Fruit fly (Drosophila melanogaster) whole organism, embryonic: ENCODE measurements around the gene CG1635.

Source experiments
- Adf1 ChIP-seq: fragments of 200-800 bp; sonication (Bioruptor generic); IDR thresholded peaks from 2 replicates; pipeline ENCODE4 v1.3.6; 2022; ENCODE audit warnings: missing biosample characterization, missing genetic modification characterization
- CG10209 ChIP-seq: fragments of 200-800 bp; sonication (Bioruptor generic); optimal IDR thresholded peaks from 3 replicates; lab custom pipeline; 2017; ENCODE audit warnings: missing biosample characterization, mild to moderate bottlenecking, missing genetic modification characterization, missing genetic modification reagents
- CG11695 ChIP-seq: fragments of 200-800 bp; sonication (Bioruptor generic); IDR thresholded peaks from 3 replicates; pipeline ENCODE4 v1.3.6; 2022; ENCODE audit warnings: missing biosample characterization, missing genetic modification characterization
- CG12155 ChIP-seq: fragments of 200-800 bp; sonication (Bioruptor generic); optimal IDR thresholded peaks from 3 replicates; lab custom pipeline; 2016; ENCODE audit warnings: missing biosample characterization, missing genetic modification characterization
- CG1233 ChIP-seq: fragments of 200-800 bp; sonication (Bioruptor generic); optimal IDR thresholded peaks from 4 replicates; lab custom pipeline; 2018; ENCODE audit warnings: missing biosample characterization, mild to moderate bottlenecking, missing genetic modification characterization
- CG12659 ChIP-seq: fragments of 200-800 bp; sonication (Bioruptor generic); optimal IDR thresholded peaks from 3 replicates; lab custom pipeline; 2017; ENCODE audit warnings: mild to moderate bottlenecking, missing biosample characterization, missing genetic modification reagents, missing genetic modification characterization
- CG1832 ChIP-seq: fragments of 200-800 bp; sonication (Bioruptor generic); optimal IDR thresholded peaks from 2 replicates; lab custom pipeline; 2017; ENCODE audit warnings: missing biosample characterization, mild to moderate bottlenecking, missing genetic modification characterization, inconsistent platforms
- CG3838 ChIP-seq: fragments of 200-800 bp; sonication (Bioruptor generic); optimal IDR thresholded peaks from 3 replicates; lab custom pipeline; 2016; ENCODE audit warnings: missing biosample characterization, missing genetic modification characterization
- CG3847 ChIP-seq: fragments of 200-800 bp; sonication (Bioruptor generic); IDR thresholded peaks from 2 replicates; pipeline ENCODE4 v1.3.6; 2022; ENCODE audit warnings: missing biosample characterization, missing genetic modification characterization
- CG6683 ChIP-seq: fragments of 200-800 bp; sonication (Bioruptor generic); optimal IDR thresholded peaks from 2 replicates; lab custom pipeline; 2017; ENCODE audit warnings: missing biosample characterization, mild to moderate bottlenecking, missing genetic modification characterization, missing genetic modification reagents
- CG7271 ChIP-seq: fragments of 200-800 bp; sonication (Bioruptor generic); optimal IDR thresholded peaks from 2 replicates; lab custom pipeline; 2018; ENCODE audit warnings: missing biosample characterization, mild to moderate bottlenecking, missing genetic modification characterization, moderate library complexity
- CG9727 ChIP-seq: fragments of 200-800 bp; sonication (Bioruptor generic); optimal IDR thresholded peaks from 3 replicates; lab custom pipeline; 2017; ENCODE audit warnings: missing biosample characterization, mild to moderate bottlenecking, missing genetic modification characterization
- Chrac-16 ChIP-seq: fragments of 200-800 bp; sonication (Bioruptor generic); optimal IDR thresholded peaks from 3 replicates; lab custom pipeline; 2016; ENCODE audit warnings: missing biosample characterization, missing genetic modification characterization
- Deaf1 ChIP-seq: fragments of 200-800 bp; optimal IDR thresholded peaks from 3 replicates; lab custom pipeline; 2019; ENCODE audit warnings: missing biosample characterization, mild to moderate bottlenecking, missing genetic modification characterization, moderate library complexity
- Fer3 ChIP-seq: fragments of 200-800 bp; sonication (Bioruptor generic); optimal IDR thresholded peaks from 2 replicates; lab custom pipeline; 2018; ENCODE audit warnings: missing biosample characterization, mild to moderate bottlenecking, missing genetic modification characterization, moderate library complexity
- HHEX ChIP-seq: fragments of 200-800 bp; sonication (Bioruptor generic); optimal IDR thresholded peaks from 3 replicates; lab custom pipeline; 2017; ENCODE audit warnings: missing biosample characterization, mild to moderate bottlenecking, missing genetic modification characterization, missing genetic modification reagents
- Hr39 ChIP-seq: fragments of >200 bp; optimal IDR thresholded peaks from 2 replicates; lab custom pipeline; 2017
- MBD-R2 ChIP-seq: fragments of 200-800 bp; sonication (Bioruptor generic); IDR thresholded peaks from 2 replicates; pipeline ENCODE4 v1.3.6; 2022; ENCODE audit warnings: missing biosample characterization, missing genetic modification characterization
- Med ChIP-seq: fragments of 200-800 bp; sonication (Bioruptor generic); peaks from one replicate; lab custom pipeline; 2016; ENCODE audit warnings: missing biosample characterization, missing genetic modification characterization, mild to moderate bottlenecking, inconsistent platforms, moderate library complexity
- Oli ChIP-seq: fragments of 200-800 bp; sonication (Bioruptor generic); optimal IDR thresholded peaks from 2 replicates; lab custom pipeline; 2018; ENCODE audit warnings: missing biosample characterization, mild to moderate bottlenecking, missing genetic modification characterization, moderate library complexity
- Trl ChIP-seq, 3 experiments: fragments of >200 bp in 2 of 3; fragments of 200-800 bp in 1 of 3; sonication (Bioruptor generic) in 1 of 3; optimal IDR thresholded peaks; 2 replicates in 1 of 3; 3 replicates in 2 of 3; lab custom pipeline; 2016 to 2017; ENCODE audit warnings: missing biosample characterization in 1 of 3, missing genetic modification characterization in 1 of 3
- amos ChIP-seq: fragments of 200-800 bp; sonication (Bioruptor generic); IDR thresholded peaks from 2 replicates; pipeline ENCODE4 v1.3.6; 2022; ENCODE audit warnings: missing biosample characterization, missing genetic modification characterization; ENCODE audit not compliant: partially characterized antibody
- cg ChIP-seq: fragments of 200-800 bp; sonication (Bioruptor generic); optimal IDR thresholded peaks from 3 replicates; lab custom pipeline; 2019; ENCODE audit warnings: missing biosample characterization, mild to moderate bottlenecking, missing genetic modification characterization, moderate library complexity
- ci ChIP-seq: fragments of 200-800 bp; sonication (Bioruptor generic); IDR thresholded peaks from 3 replicates; pipeline ENCODE4 v1.3.6; 2022; ENCODE audit warnings: missing biosample characterization, missing genetic modification characterization
- crol ChIP-seq: fragments of 200-800 bp; sonication (Bioruptor generic); IDR thresholded peaks from 2 replicates; pipeline ENCODE4 v1.3.6; 2022; ENCODE audit warnings: missing biosample characterization, missing genetic modification characterization
- crp ChIP-seq, 2 experiments: fragments of 200-800 bp; sonication (Bioruptor generic); optimal IDR thresholded peaks; 2 replicates in 1 of 2; 3 replicates in 1 of 2; lab custom pipeline; 2017; ENCODE audit warnings: missing biosample characterization in 2 of 2, missing genetic modification characterization in 2 of 2, mild to moderate bottlenecking in 1 of 2, moderate library complexity in 1 of 2
- cwo ChIP-seq: fragments of 200-800 bp; sonication (Bioruptor generic); optimal IDR thresholded peaks from 3 replicates; lab custom pipeline; 2017; ENCODE audit warnings: missing biosample characterization, missing genetic modification characterization, mild to moderate bottlenecking, moderate library complexity, missing genetic modification reagents
- dm ChIP-seq: fragments of 200-800 bp; sonication (Bioruptor generic); optimal IDR thresholded peaks from 3 replicates; lab custom pipeline; 2016; ENCODE audit warnings: missing biosample characterization, missing genetic modification characterization
- ewg ChIP-seq: fragments of 200-800 bp; sonication (Bioruptor generic); optimal IDR thresholded peaks from 3 replicates; lab custom pipeline; 2017; ENCODE audit warnings: mild to moderate bottlenecking, missing biosample characterization, missing genetic modification reagents, missing genetic modification characterization
- gcm2 ChIP-seq: fragments of 200-800 bp; sonication (Bioruptor generic); optimal IDR thresholded peaks from 2 replicates; lab custom pipeline; 2016; ENCODE audit warnings: missing biosample characterization, missing genetic modification characterization
- hb ChIP-seq: fragments of 200-800 bp; sonication (Bioruptor generic); IDR thresholded peaks from 3 replicates; pipeline ENCODE4 v1.3.6; 2022; ENCODE audit warnings: missing biosample characterization, missing genetic modification characterization; ENCODE audit not compliant: partially characterized antibody
- her ChIP-seq: fragments of 200-800 bp; sonication (Bioruptor generic); optimal IDR thresholded peaks from 2 replicates; lab custom pipeline; 2016; ENCODE audit warnings: missing biosample characterization, missing genetic modification characterization
- knrl ChIP-seq: fragments of 200-800 bp; sonication (Bioruptor generic); IDR thresholded peaks from 3 replicates; pipeline ENCODE4 v1.3.6; 2022; ENCODE audit warnings: missing biosample characterization, missing genetic modification characterization; ENCODE audit not compliant: partially characterized antibody
- lilli ChIP-seq: fragments of 200-800 bp; sonication (Bioruptor generic); optimal IDR thresholded peaks from 3 replicates; lab custom pipeline; 2016; ENCODE audit warnings: missing biosample characterization, missing genetic modification characterization
- nerfin-1 ChIP-seq: fragments of 200-800 bp; sonication (Bioruptor generic); optimal IDR thresholded peaks from 3 replicates; lab custom pipeline; 2019; ENCODE audit warnings: missing biosample characterization, mild to moderate bottlenecking, missing genetic modification characterization, moderate library complexity
- onecut ChIP-seq: fragments of 200-800 bp; sonication (Bioruptor generic); IDR thresholded peaks from 2 replicates; pipeline ENCODE4 v1.3.6; 2022; ENCODE audit warnings: missing biosample characterization, missing genetic modification characterization
- pum ChIP-seq: fragments of 200-800 bp; sonication (Bioruptor generic); optimal IDR thresholded peaks from 2 replicates; lab custom pipeline; 2016; ENCODE audit warnings: missing biosample characterization, missing genetic modification characterization
- sd ChIP-seq: fragments of 200-800 bp; sonication (Bioruptor generic); optimal IDR thresholded peaks from 3 replicates; lab custom pipeline; 2018; ENCODE audit warnings: missing biosample characterization, mild to moderate bottlenecking, missing genetic modification characterization, moderate library complexity
- sens ChIP-seq: fragments of 200-800 bp; sonication (Bioruptor generic); peaks from one replicate; lab custom pipeline; 2016; ENCODE audit warnings: missing biosample characterization, missing genetic modification characterization
- slou ChIP-seq: fragments of 200-800 bp; sonication (Bioruptor generic); optimal IDR thresholded peaks from 3 replicates; lab custom pipeline; 2016; ENCODE audit warnings: missing biosample characterization, missing genetic modification characterization
- sqz ChIP-seq: fragments of 200-800 bp; sonication (Bioruptor generic); optimal IDR thresholded peaks from 3 replicates; lab custom pipeline; 2018; ENCODE audit warnings: missing biosample characterization, mild to moderate bottlenecking, missing genetic modification characterization
- tap ChIP-seq: fragments of 200-800 bp; optimal IDR thresholded peaks from 3 replicates; lab custom pipeline; 2019; ENCODE audit warnings: missing biosample characterization, mild to moderate bottlenecking, missing genetic modification characterization, moderate library complexity
- tgo ChIP-seq: fragments of 200-800 bp; sonication (Bioruptor generic); IDR thresholded peaks from 3 replicates; pipeline ENCODE4 v1.3.6; 2022; ENCODE audit warnings: missing biosample characterization, missing genetic modification characterization
- twi ChIP-seq: fragments of 200-800 bp; optimal IDR thresholded peaks from 2 replicates; lab custom pipeline; 2019; ENCODE audit warnings: missing biosample characterization, mild to moderate bottlenecking, missing genetic modification characterization, moderate library complexity
- yki ChIP-seq: fragments of >200 bp; optimal IDR thresholded peaks from 3 replicates; lab custom pipeline; 2018
- zen ChIP-seq: fragments of 200-800 bp; sonication (Bioruptor generic); optimal IDR thresholded peaks from 3 replicates; lab custom pipeline; 2018; ENCODE audit warnings: missing biosample characterization, mild to moderate bottlenecking, missing genetic modification characterization, moderate library complexity
- zf30C ChIP-seq: fragments of 200-800 bp; sonication (Bioruptor generic); optimal IDR thresholded peaks from 3 replicates; lab custom pipeline; 2018; ENCODE audit warnings: missing biosample characterization, mild to moderate bottlenecking, missing genetic modification characterization

Gene CG1635

DNA sequence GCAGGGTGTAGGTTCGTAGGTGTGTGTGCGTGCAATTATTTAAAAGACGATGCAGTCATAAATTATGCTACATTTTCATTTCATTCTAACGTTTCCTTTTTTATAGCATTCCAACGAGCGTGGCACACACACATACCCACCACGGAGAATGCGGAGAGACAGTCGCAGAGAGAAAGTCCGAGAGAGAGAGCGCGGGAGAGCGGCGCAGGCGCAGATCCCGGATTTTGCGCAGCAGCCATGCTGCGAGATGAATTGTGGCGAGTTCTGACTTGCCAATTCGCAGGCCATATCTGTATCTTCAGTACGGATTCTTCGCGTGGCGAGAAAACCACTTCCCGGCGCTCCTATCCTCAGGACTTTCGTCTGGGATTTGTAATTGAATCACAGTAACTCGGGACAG lies 33.3 kb downstream of the CG1635 start, which contains the start of gene kek6:
Gene kek6, plus strand, starts transcription at position 323 of the 400 bp plus-strand sequence.
- TF ChIP-seq Deaf1 (tag; lab: Kevin White, UChicago) (peak; percentile 14), cg (GFP tag; lab: Kevin White, UChicago) (peak; percentile 49), nerfin-1 (tag; lab: Kevin White, UChicago) (peak; percentile 29), knrl (GFP tag; lab: Robert Waterston, UW) (0 out of 3 replicates have a peak, but pooled peaks have one; percentile 13), sd (tag; lab: Kevin White, UChicago) (peak; percentile 53), ewg (peak; percentile 97), yki (lab: Kevin White, UChicago) (peak; percentile 46), hb (GFP tag; lab: Robert Waterston, UW) (0 out of 3 replicates have a peak, but pooled peaks have one; percentile 13), CG3847 (GFP tag; lab: Robert Waterston, UW) (0 out of 2 replicates have a peak, but pooled peaks have one; percentile 11), Adf1 (GFP tag; lab: Robert Waterston, UW) (no peak), slou (GFP tag; lab: Kevin White, UChicago) (no peak), Chrac-16 (GFP tag; lab: Kevin White, UChicago) (no peak), Trl (optimal IDR thresholded peaks at IDR 0.05; lab: Kevin White, UChicago) (peak; percentile 67 to 69), Trl (GFP tag; optimal IDR thresholded peaks at IDR 0.05; lab: Kevin White, UChicago) (no peak)

dm6 chr3R:31622648-31623047 lies 34.2 kb downstream of the CG1635 start:
- TF ChIP-seq lilli (GFP tag; lab: Kevin White, UChicago) (no peak), CG7271 (tag; lab: Kevin White, UChicago) (no peak), ci (GFP tag; lab: Robert Waterston, UW) (no peak), CG12659 (GFP tag; lab: Kevin White, UChicago) (no peak), Fer3 (no peak), crp (GFP tag; optimal IDR thresholded peaks at IDR 0.05; lab: Kevin White, UChicago) (no peak), tap (tag; lab: Kevin White, UChicago) (no peak), crol (0 out of 2 replicates have a peak, but pooled peaks have one; percentile 21), tgo (no peak), sqz (GFP tag; lab: Kevin White, UChicago) (no peak), CG3838 (GFP tag; lab: Kevin White, UChicago) (no peak), gcm2 (GFP tag; lab: Kevin White, UChicago) (no peak), MBD-R2 (GFP tag; lab: Robert Waterston, UW) (peak; percentile 39; the same call in 1 of the 2 replicates), onecut (GFP tag; lab: Robert Waterston, UW) (peak; percentile 83), Adf1 (GFP tag; lab: Robert Waterston, UW) (no peak), cwo (GFP tag; lab: Kevin White, UChicago) (no peak), CG9727 (GFP tag; lab: Kevin White, UChicago) (no peak), pum (GFP tag; lab: Kevin White, UChicago) (no peak), Med (GFP tag; lab: Kevin White, UChicago) (peak; percentile 44), CG11695 (no peak), CG1832 (peak; percentile 5), Hr39 (no peak), CG1233 (GFP tag; lab: Kevin White, UChicago) (no peak), zen (tag; lab: Kevin White, UChicago) (no peak), HHEX (GFP tag; lab: Kevin White, UChicago) (no peak), sens (GFP tag; lab: Kevin White, UChicago) (peak; percentile 55), her (GFP tag; lab: Kevin White, UChicago) (no peak), Oli (tag; lab: Kevin White, UChicago) (no peak), amos (GFP tag; lab: Robert Waterston, UW) (no peak), CG10209 (GFP tag; lab: Kevin White, UChicago) (no peak), dm (GFP tag; lab: Kevin White, UChicago) (no peak), zf30C (no peak), CG6683 (GFP tag; lab: Kevin White, UChicago) (no peak), twi (tag; lab: Kevin White, UChicago) (no peak), CG12155 (GFP tag; lab: Kevin White, UChicago) (no peak)
